Worm (Caenorhabditis elegans) whole organism, L3 larva: ENCODE measurements around the gene T19D12.2.

Source experiments
- elt-1 ChIP-seq: fragments of 150-350 bp; optimal IDR thresholded peaks from 2 replicates; lab custom pipeline; 2014; ENCODE audit warnings: missing biosample characterization, missing genetic modification characterization
- nhr-237 ChIP-seq: fragments of 150-350 bp; optimal IDR thresholded peaks from 2 replicates; lab custom pipeline; 2014; ENCODE audit warnings: missing biosample characterization, missing genetic modification characterization
- pha-4 ChIP-seq: fragments of 150-350 bp; optimal IDR thresholded peaks from 2 replicates; lab custom pipeline; 2014; ENCODE audit warnings: missing biosample characterization, missing genetic modification reagents, missing genetic modification characterization
- snpc-4 ChIP-seq: fragments of 150-350 bp; optimal IDR thresholded peaks from 2 replicates; lab custom pipeline; 2014; ENCODE audit warnings: missing biosample characterization, missing genetic modification characterization
- unc-39 ChIP-seq: sonication (generic microtip); optimal IDR thresholded peaks from 4 replicates; lab custom pipeline; 2017; ENCODE audit warnings: missing biosample characterization, missing genetic modification characterization

ce11 chrII:6642651-6643167 lies 18.4 kb upstream of the T19D12.2 start, which contains the start of gene T19D12.6:
- TF ChIP-seq snpc-4 (tag; lab: Kevin White, UChicago): no peak
- TF ChIP-seq pha-4 (tag; lab: Kevin White, UChicago): no peak
- TF ChIP-seq elt-1 (tag; lab: Kevin White, UChicago): no peak
- TF ChIP-seq unc-39 (tag; lab: Kevin White, UChicago): no peak
- TF ChIP-seq nhr-237 (tag; lab: Kevin White, UChicago): no peak
